Fruit fly (Drosophila melanogaster) whole organism, embryonic: ENCODE results near the gene MSAmiP.

Source experiments
- Antp ChIP-seq: fragments of 200-800 bp; sonication (Bioruptor generic); optimal IDR thresholded peaks from 3 replicates; lab custom pipeline; 2016; ENCODE audit warnings: missing biosample characterization, missing genetic modification characterization
- Bteb2 ChIP-seq: fragments of 200-800 bp; sonication (Bioruptor generic); optimal IDR thresholded peaks from 2 replicates; lab custom pipeline; 2016; ENCODE audit warnings: missing biosample characterization, missing genetic modification characterization
- CG10321 ChIP-seq: fragments of 200-800 bp; sonication (Bioruptor generic); IDR thresholded peaks from 2 replicates; pipeline ENCODE4 v1.3.6; 2022; ENCODE audit warnings: missing biosample characterization, missing genetic modification characterization
- CG12769 ChIP-seq: fragments of 200-800 bp; sonication (Bioruptor generic); optimal IDR thresholded peaks from 2 replicates; lab custom pipeline; 2019; ENCODE audit warnings: missing biosample characterization, mild to moderate bottlenecking, missing genetic modification characterization, moderate library complexity
- CG13624 ChIP-seq: fragments of 200-800 bp; sonication (Bioruptor generic); optimal IDR thresholded peaks from 2 replicates; lab custom pipeline; 2016; ENCODE audit warnings: missing biosample characterization, missing genetic modification characterization
- CG1529 ChIP-seq: fragments of 200-800 bp; sonication (Bioruptor generic); optimal IDR thresholded peaks from 3 replicates; lab custom pipeline; 2018; ENCODE audit warnings: missing biosample characterization, missing genetic modification characterization
- CG1602 ChIP-seq: fragments of 200-800 bp; sonication (Bioruptor generic); optimal IDR thresholded peaks from 3 replicates; lab custom pipeline; 2016; ENCODE audit warnings: missing biosample characterization, missing genetic modification characterization
- CG17361 ChIP-seq: fragments of 200-800 bp; sonication (Bioruptor generic); IDR thresholded peaks from 3 replicates; pipeline ENCODE4 v1.3.6; 2022; ENCODE audit warnings: missing biosample characterization, missing genetic modification characterization
- CG17912 ChIP-seq: fragments of 200-800 bp; sonication (Bioruptor generic); optimal IDR thresholded peaks from 2 replicates; lab custom pipeline; 2018; ENCODE audit warnings: missing biosample characterization, mild to moderate bottlenecking, missing genetic modification characterization
- CG18599 ChIP-seq: fragments of 200-800 bp; sonication (Bioruptor generic); optimal IDR thresholded peaks from 3 replicates; lab custom pipeline; 2017; ENCODE audit warnings: missing biosample characterization, missing genetic modification characterization, mild to moderate bottlenecking, moderate library complexity, missing genetic modification reagents
- CG2116 ChIP-seq: fragments of 200-800 bp; sonication (Bioruptor generic); optimal IDR thresholded peaks from 3 replicates; lab custom pipeline; 2018; ENCODE audit warnings: missing biosample characterization, mild to moderate bottlenecking, missing genetic modification characterization
- CG42726 ChIP-seq: fragments of 200-800 bp; sonication (Bioruptor generic); IDR thresholded peaks from 2 replicates; pipeline ENCODE4 v1.3.6; 2022; ENCODE audit warnings: missing biosample characterization, missing genetic modification characterization; ENCODE audit not compliant: partially characterized antibody
- CG6175 ChIP-seq: fragments of 200-800 bp; sonication (Bioruptor generic); IDR thresholded peaks from 3 replicates; pipeline ENCODE4 v1.3.6; 2022; ENCODE audit warnings: missing biosample characterization, missing genetic modification characterization
- CG7745 ChIP-seq: fragments of 200-800 bp; sonication (Bioruptor generic); optimal IDR thresholded peaks from 2 replicates; lab custom pipeline; 2018; ENCODE audit warnings: missing biosample characterization, mild to moderate bottlenecking, missing genetic modification characterization, moderate library complexity
- CG8281 ChIP-seq: fragments of 200-800 bp; sonication (Bioruptor generic); optimal IDR thresholded peaks from 2 replicates; lab custom pipeline; 2018; ENCODE audit warnings: missing biosample characterization, mild to moderate bottlenecking, missing genetic modification characterization, moderate library complexity
- CoRest ChIP-seq: fragments of 200-800 bp; sonication (Bioruptor generic); optimal IDR thresholded peaks from 3 replicates; lab custom pipeline; 2018; ENCODE audit warnings: missing biosample characterization, mild to moderate bottlenecking, missing genetic modification characterization, moderate library complexity
- D ChIP-seq, 2 experiments: fragments of 200-800 bp in 1 of 2; fragments of >200 bp in 1 of 2; sonication (Bioruptor generic) in 1 of 2; optimal IDR thresholded peaks; 2 replicates in 1 of 2; 3 replicates in 1 of 2; lab custom pipeline; 2017; ENCODE audit warnings: mild to moderate bottlenecking in 1 of 2, missing biosample characterization in 1 of 2, missing genetic modification characterization in 1 of 2, missing genetic modification reagents in 1 of 2
- ERR ChIP-seq: fragments of 200-800 bp; sonication (Bioruptor generic); optimal IDR thresholded peaks from 2 replicates; lab custom pipeline; 2016; ENCODE audit warnings: missing biosample characterization, missing genetic modification characterization
- HLH4C ChIP-seq: fragments of 200-800 bp; sonication (Bioruptor generic); IDR thresholded peaks from 3 replicates; pipeline ENCODE4 v1.3.6; 2022; ENCODE audit warnings: missing biosample characterization, missing genetic modification characterization; ENCODE audit not compliant: partially characterized antibody
- HLH54F ChIP-seq: fragments of 200-800 bp; sonication (Bioruptor generic); optimal IDR thresholded peaks from 3 replicates; lab custom pipeline; 2016; ENCODE audit warnings: missing biosample characterization, missing genetic modification characterization
- HmgZ ChIP-seq: fragments of 200-800 bp; sonication (Bioruptor generic); optimal IDR thresholded peaks from 2 replicates; lab custom pipeline; 2018; ENCODE audit warnings: missing biosample characterization, mild to moderate bottlenecking, missing genetic modification characterization
- Hmr ChIP-seq: fragments of 200-800 bp; sonication (Bioruptor generic); optimal IDR thresholded peaks from 3 replicates; lab custom pipeline; 2017; ENCODE audit warnings: mild to moderate bottlenecking, missing biosample characterization, missing genetic modification reagents, missing genetic modification characterization
- Kr ChIP-seq: fragments of 200-800 bp; sonication (Bioruptor generic); optimal IDR thresholded peaks from 2 replicates; lab custom pipeline; 2017; ENCODE audit warnings: missing biosample characterization, mild to moderate bottlenecking, missing genetic modification characterization
- Neu2 ChIP-seq: fragments of 200-800 bp; sonication (Bioruptor generic); optimal IDR thresholded peaks from 3 replicates; lab custom pipeline; 2016; ENCODE audit warnings: missing biosample characterization, missing genetic modification characterization, borderline replicate concordance
- Optix ChIP-seq: fragments of 200-800 bp; sonication (Bioruptor generic); IDR thresholded peaks from 3 replicates; pipeline ENCODE4 v1.3.6; 2022; ENCODE audit warnings: missing biosample characterization, missing genetic modification characterization
- Side ChIP-seq: fragments of 200-800 bp; sonication (Bioruptor generic); optimal IDR thresholded peaks from 2 replicates; lab custom pipeline; 2016; ENCODE audit warnings: missing biosample characterization, missing genetic modification characterization
- Sox100B ChIP-seq: fragments of 200-800 bp; sonication (Bioruptor generic); optimal IDR thresholded peaks from 3 replicates; lab custom pipeline; 2018; ENCODE audit warnings: missing biosample characterization, mild to moderate bottlenecking, missing genetic modification characterization
- Stat92E ChIP-seq, 3 experiments: fragments of >200 bp in 2 of 3; fragments of 200-800 bp in 1 of 3; sonication (Bioruptor generic) in 1 of 3; optimal IDR thresholded peaks; 2 replicates each; lab custom pipeline; 2017 to 2019; ENCODE audit warnings: missing biosample characterization in 3 of 3, missing genetic modification characterization in 3 of 3, mild to moderate bottlenecking in 1 of 3, moderate library complexity in 1 of 3
- ac ChIP-seq: fragments of 200-800 bp; sonication (Bioruptor generic); optimal IDR thresholded peaks from 3 replicates; lab custom pipeline; 2017; ENCODE audit warnings: missing biosample characterization, mild to moderate bottlenecking, missing genetic modification characterization
- al ChIP-seq: fragments of 200-800 bp; sonication (Bioruptor generic); IDR thresholded peaks from 2 replicates; pipeline ENCODE4 v1.3.6; 2022; ENCODE audit warnings: missing biosample characterization, missing genetic modification characterization
- bbx ChIP-seq: fragments of 200-800 bp; sonication (Bioruptor generic); IDR thresholded peaks from 2 replicates; pipeline ENCODE4 v1.3.6; 2022; ENCODE audit warnings: missing biosample characterization, missing genetic modification characterization; ENCODE audit not compliant: partially characterized antibody
- bcd ChIP-seq: fragments of 200-800 bp; sonication (Bioruptor generic); optimal IDR thresholded peaks from 2 replicates; lab custom pipeline; 2017; ENCODE audit warnings: missing biosample characterization, mild to moderate bottlenecking, missing genetic modification characterization
- bowl ChIP-seq: fragments of 200-800 bp; sonication (Bioruptor generic); IDR thresholded peaks from 2 replicates; pipeline ENCODE4 v1.3.6; 2022; ENCODE audit warnings: missing biosample characterization, missing genetic modification characterization
- eyg ChIP-seq: fragments of 200-800 bp; sonication (Bioruptor generic); optimal IDR thresholded peaks from 3 replicates; lab custom pipeline; 2016; ENCODE audit warnings: missing biosample characterization, missing genetic modification characterization
- fd3F ChIP-seq: fragments of 200-800 bp; sonication (Bioruptor generic); optimal IDR thresholded peaks from 2 replicates; lab custom pipeline; 2018; ENCODE audit warnings: missing biosample characterization, mild to moderate bottlenecking, missing genetic modification characterization, moderate library complexity
- ham ChIP-seq: fragments of 200-800 bp; sonication (Bioruptor generic); IDR thresholded peaks from 2 replicates; pipeline ENCODE4 v1.3.6; 2022; ENCODE audit warnings: missing biosample characterization, missing genetic modification characterization
- jing ChIP-seq: fragments of 200-800 bp; sonication (Bioruptor generic); optimal IDR thresholded peaks from 2 replicates; lab custom pipeline; 2018; ENCODE audit warnings: missing biosample characterization, mild to moderate bottlenecking, missing genetic modification characterization
- ken ChIP-seq: fragments of 200-800 bp; sonication (Bioruptor generic); IDR thresholded peaks from 3 replicates; pipeline ENCODE4 v1.3.6; 2022; ENCODE audit warnings: missing biosample characterization, missing genetic modification characterization
- knrl ChIP-seq: fragments of 200-800 bp; sonication (Bioruptor generic); IDR thresholded peaks from 3 replicates; pipeline ENCODE4 v1.3.6; 2022; ENCODE audit warnings: missing biosample characterization, missing genetic modification characterization; ENCODE audit not compliant: partially characterized antibody
- mld ChIP-seq: fragments of 200-800 bp; sonication (Bioruptor generic); IDR thresholded peaks from 3 replicates; pipeline ENCODE4 v1.3.6; 2022; ENCODE audit warnings: missing biosample characterization, missing genetic modification characterization; ENCODE audit not compliant: partially characterized antibody
- odd ChIP-seq: fragments of 200-800 bp; sonication (Bioruptor generic); optimal IDR thresholded peaks from 2 replicates; lab custom pipeline; 2017; ENCODE audit warnings: missing biosample characterization, mild to moderate bottlenecking, missing genetic modification characterization
- otp ChIP-seq: fragments of 200-800 bp; sonication (Bioruptor generic); IDR thresholded peaks from 3 replicates; pipeline ENCODE4, ENCODE4 v1.3.6; 2022; ENCODE audit warnings: missing biosample characterization, missing genetic modification characterization
- pita ChIP-seq: fragments of 200-800 bp; sonication (Bioruptor generic); optimal IDR thresholded peaks from 2 replicates; lab custom pipeline; 2017; ENCODE audit warnings: missing biosample characterization, mild to moderate bottlenecking, missing genetic modification characterization
- psq ChIP-seq: fragments of 200-800 bp; sonication (Bioruptor generic); optimal IDR thresholded peaks from 2 replicates; lab custom pipeline; 2017; ENCODE audit warnings: missing biosample characterization, missing genetic modification characterization
- repo ChIP-seq: fragments of 200-800 bp; sonication (Bioruptor generic); optimal IDR thresholded peaks from 2 replicates; lab custom pipeline; 2016; ENCODE audit warnings: missing biosample characterization, missing genetic modification characterization
- sr ChIP-seq: fragments of 200-800 bp; sonication (Bioruptor generic); IDR thresholded peaks from 3 replicates; pipeline ENCODE4 v1.3.6; 2022; ENCODE audit warnings: missing biosample characterization, missing genetic modification characterization
- tgo ChIP-seq: fragments of 200-800 bp; sonication (Bioruptor generic); IDR thresholded peaks from 3 replicates; pipeline ENCODE4 v1.3.6; 2022; ENCODE audit warnings: missing biosample characterization, missing genetic modification characterization
- zfh2 ChIP-seq: fragments of 200-800 bp; sonication (Bioruptor generic); optimal IDR thresholded peaks from 2 replicates; lab custom pipeline; 2016; ENCODE audit warnings: missing biosample characterization, missing genetic modification characterization

Gene MSAmiP

dm6 chr3R:16798516-16799040, 97.5 kb downstream of the MSAmiP start (continued):
- TF ChIP-seq D (optimal IDR thresholded peaks at IDR 0.05; lab: Kevin White, UChicago) (no peak), D (GFP tag; optimal IDR thresholded peaks at IDR 0.05; lab: Kevin White, UChicago) (peak; percentile 91), HLH4C (GFP tag; lab: Robert Waterston, UW) (peak; percentile 38; the same call in 2 of the 3 replicates), repo (GFP tag; lab: Kevin White, UChicago) (peak; percentile 95), Sox100B (GFP tag; lab: Kevin White, UChicago) (peak; percentile 57), CG7745 (tag; lab: Kevin White, UChicago) (no peak), ken (GFP tag; lab: Robert Waterston, UW) (peak; percentile 89), zfh2 (GFP tag; lab: Kevin White, UChicago) (peak; percentile 78), mld (GFP tag; lab: Robert Waterston, UW) (no peak), Kr (GFP tag; lab: Kevin White, UChicago) (peak; percentile 73), bcd (GFP tag; lab: Kevin White, UChicago) (peak; percentile 95), CoRest (peak; percentile 79), CG42726 (GFP tag; lab: Robert Waterston, UW) (peak; percentile 76), CG12769 (peak; percentile 76), Hmr (GFP tag; lab: Kevin White, UChicago) (peak; percentile 90), HLH54F (peak; percentile 92), knrl (GFP tag; lab: Robert Waterston, UW) (peak; percentile 59; the same call in 1 of the 3 replicates), CG18599 (GFP tag; lab: Kevin White, UChicago) (peak; percentile 93), bowl (GFP tag; lab: Robert Waterston, UW) (peak; percentile 69; the same call in 1 of the 2 replicates), HmgZ (tag; lab: Kevin White, UChicago) (peak; percentile 82), Bteb2 (GFP tag; lab: Kevin White, UChicago) (peak; percentile 65), Neu2 (peak; percentile 87), eyg (peak; percentile 75), CG1529 (peak; percentile 78), jing (GFP tag; lab: Kevin White, UChicago) (peak; percentile 75), Stat92E (GFP tag; optimal IDR thresholded peaks at IDR 0.05; lab: Kevin White, UChicago) (no peak), CG8281 (peak; percentile 81), CG13624 (GFP tag; lab: Kevin White, UChicago) (peak; percentile 92), Side (GFP tag; lab: Kevin White, UChicago) (peak; percentile 93), CG10321 (GFP tag; lab: Robert Waterston, UW) (peak; percentile 41; the same call in 1 of the 2 replicates), odd (GFP tag; lab: Kevin White, UChicago) (peak; percentile 69), tgo (GFP tag; lab: Robert Waterston, UW) (peak; percentile 78), CG1602 (GFP tag; lab: Kevin White, UChicago) (peak; percentile 89), ac (GFP tag; lab: Kevin White, UChicago) (peak; percentile 72), ham (peak; percentile 27; the same call in 1 of the 2 replicates), CG2116 (GFP tag; lab: Kevin White, UChicago) (peak; percentile 85), ERR (GFP tag; lab: Kevin White, UChicago) (peak; percentile 87), al (peak; percentile 55), fd3F (GFP tag; lab: Kevin White, UChicago) (peak; percentile 69), CG6175 (GFP tag; lab: Robert Waterston, UW) (peak; percentile 81), pita (GFP tag; lab: Kevin White, UChicago) (peak; percentile 93), sr (GFP tag; lab: Robert Waterston, UW) (peak; percentile 78; the same call in 1 of the 3 replicates), CG17912 (GFP tag; lab: Kevin White, UChicago) (peak; percentile 97), Antp (peak; percentile 94), Optix (GFP tag; lab: Robert Waterston, UW) (peak; percentile 93), otp (peak; percentile 96), CG17361 (GFP tag; lab: Robert Waterston, UW) (peak; percentile 55; the same call in 2 of the 3 replicates), bbx (GFP tag; lab: Robert Waterston, UW) (peak; percentile 66; the same call in 1 of the 2 replicates), psq (GFP tag; lab: Kevin White, UChicago) (peak; percentile 59)
